Worm (Caenorhabditis elegans) whole organism, L1 larva: ENCODE measurements around the gene T27F7.12.
A peak's percentile ranks its signal among the peaks of the same experiment; 100 is the strongest.

Source experiments
- C04F5.9 ChIP-seq: sonication (generic microtip); optimal IDR thresholded peaks from 2 replicates; lab custom pipeline; 2016; ENCODE audit warnings: missing genetic modification characterization, missing compliant biosample characterization
- C34B4.2 ChIP-seq: sonication (generic microtip); optimal IDR thresholded peaks from 2 replicates; lab custom pipeline; 2017; ENCODE audit warnings: mild to moderate bottlenecking, missing genetic modification characterization, missing compliant biosample characterization
- F16B12.6 ChIP-seq: fragments of 150-350 bp; optimal IDR thresholded peaks from 2 replicates; lab custom pipeline; 2014; ENCODE audit warnings: missing biosample characterization, missing genetic modification characterization
- aly-2 ChIP-seq: fragments of 150-350 bp; optimal IDR thresholded peaks from 2 replicates; lab custom pipeline; 2014; ENCODE audit warnings: missing biosample characterization, missing genetic modification characterization
- ama-1 ChIP-seq: fragments of 150-350 bp; optimal IDR thresholded peaks from 2 replicates; lab custom pipeline; 2014
- blmp-1 ChIP-seq: fragments of 150-350 bp; optimal IDR thresholded peaks from 2 replicates; lab custom pipeline; 2014; ENCODE audit warnings: missing biosample characterization, missing genetic modification characterization
- ceh-63 ChIP-seq: fragments of 200-800 bp; sonication (Bioruptor generic); optimal IDR thresholded peaks from 2 replicates; lab custom pipeline; 2018; ENCODE audit warnings: mild to moderate bottlenecking, missing genetic modification characterization, missing compliant biosample characterization
- ceh-8 ChIP-seq: fragments of 200-800 bp; sonication (Bioruptor generic); optimal IDR thresholded peaks from 2 replicates; lab custom pipeline; 2018; ENCODE audit warnings: mild to moderate bottlenecking, missing genetic modification characterization, moderate library complexity, missing compliant biosample characterization
- ceh-82 ChIP-seq, 3 experiments: fragments of 150-350 bp in 1 of 3; sonication (generic microtip) in 2 of 3; optimal IDR thresholded peaks; 2 replicates each; lab custom pipeline; 2014 to 2017; ENCODE audit warnings: missing biosample characterization in 3 of 3, missing genetic modification characterization in 3 of 3
- ceh-90 ChIP-seq: sonication (generic microtip); optimal IDR thresholded peaks from 2 replicates; lab custom pipeline; 2016; ENCODE audit warnings: missing genetic modification characterization, missing compliant biosample characterization
- dsc-1 ChIP-seq: sonication (generic microtip); optimal IDR thresholded peaks from 2 replicates; lab custom pipeline; 2016; ENCODE audit warnings: mild to moderate bottlenecking, missing genetic modification characterization, missing compliant biosample characterization
- efl-1 ChIP-seq, 4 experiments: fragments of 150-350 bp; optimal IDR thresholded peaks in 3 of 4; peaks in 1 of 4; 1 replicate in 1 of 4; 2 replicates in 3 of 4; lab custom pipeline; 2014; ENCODE audit warnings: missing biosample characterization in 2 of 4, missing genetic modification characterization in 2 of 4, missing genetic modification reagents in 2 of 4
- efl-3 ChIP-seq: fragments of 200-800 bp; sonication (Bioruptor generic); optimal IDR thresholded peaks from 2 replicates; lab custom pipeline; 2018; ENCODE audit warnings: mild to moderate bottlenecking, missing genetic modification characterization, missing compliant biosample characterization
- elt-2 ChIP-seq: sonication (generic microtip); optimal IDR thresholded peaks from 2 replicates; lab custom pipeline; 2016; ENCODE audit warnings: missing genetic modification characterization, mild to moderate bottlenecking, inconsistent platforms, missing compliant biosample characterization, missing genetic modification reagents
- fkh-4 ChIP-seq: sonication (generic microtip); optimal IDR thresholded peaks from 2 replicates; lab custom pipeline; 2016; ENCODE audit warnings: missing compliant biosample characterization, missing genetic modification characterization, borderline replicate concordance
- grh-1 ChIP-seq: fragments of 200-800 bp; sonication (Bioruptor generic); IDR thresholded peaks from 2 replicates; pipeline ENCODE4 v1.3.6; 2022; ENCODE audit warnings: missing genetic modification reagents, missing genetic modification characterization, missing compliant biosample characterization
- hpl-2 ChIP-seq: fragments of 150-350 bp; optimal IDR thresholded peaks from 2 replicates; lab custom pipeline; 2014; ENCODE audit warnings: missing biosample characterization, missing genetic modification reagents, missing genetic modification characterization
- irx-1 ChIP-seq: sonication (generic microtip); optimal IDR thresholded peaks from 2 replicates; lab custom pipeline; 2016; ENCODE audit warnings: missing genetic modification characterization, missing compliant biosample characterization
- isw-1 ChIP-seq: fragments of 200-800 bp; sonication (Bioruptor generic); IDR thresholded peaks from 2 replicates; pipeline ENCODE4 v1.3.6; 2022; ENCODE audit warnings: missing genetic modification characterization, missing compliant biosample characterization
- lin-13 ChIP-seq: fragments of 150-350 bp; optimal IDR thresholded peaks from 2 replicates; lab custom pipeline; 2014; ENCODE audit warnings: missing biosample characterization, missing genetic modification reagents, missing genetic modification characterization
- lin-35 ChIP-seq, 2 experiments: fragments of 150-350 bp; optimal IDR thresholded peaks; 2 replicates each; lab custom pipeline; 2014; ENCODE audit warnings: missing biosample characterization in 2 of 2, missing genetic modification characterization in 2 of 2, missing genetic modification reagents in 2 of 2
- lin-39 ChIP-seq: fragments of 150-350 bp; optimal IDR thresholded peaks from 2 replicates; lab custom pipeline; 2014; ENCODE audit warnings: missing biosample characterization, missing genetic modification reagents, missing genetic modification characterization
- lsy-2 ChIP-seq, 2 experiments: fragments of 150-350 bp; optimal IDR thresholded peaks; 2 replicates each; lab custom pipeline; 2014; ENCODE audit warnings: missing biosample characterization in 2 of 2, missing genetic modification characterization in 2 of 2
- mab-9 ChIP-seq: fragments of 200-800 bp; sonication (Bioruptor generic); IDR thresholded peaks from 2 replicates; pipeline ENCODE4 v1.3.6; 2022; ENCODE audit warnings: missing genetic modification reagents, missing genetic modification characterization, missing compliant biosample characterization
- nhr-11 ChIP-seq: fragments of 150-350 bp; optimal IDR thresholded peaks from 2 replicates; lab custom pipeline; 2014; ENCODE audit warnings: missing biosample characterization, missing genetic modification characterization
- nhr-12 ChIP-seq: sonication (generic microtip); optimal IDR thresholded peaks from 2 replicates; lab custom pipeline; 2017; ENCODE audit warnings: missing biosample characterization, missing genetic modification characterization
- nhr-19 ChIP-seq: fragments of 200-800 bp; sonication (Bioruptor generic); conservative IDR thresholded peaks from 2 replicates; pipeline ENCODE4 v1.3.6; 2022; ENCODE audit warnings: missing genetic modification characterization, missing compliant biosample characterization
- nhr-20 ChIP-seq: sonication (generic microtip); optimal IDR thresholded peaks from 2 replicates; lab custom pipeline; 2016; ENCODE audit warnings: mild to moderate bottlenecking, missing genetic modification characterization, missing compliant biosample characterization
- nhr-237 ChIP-seq: fragments of 150-350 bp; optimal IDR thresholded peaks from 2 replicates; lab custom pipeline; 2014; ENCODE audit warnings: missing biosample characterization, missing genetic modification characterization
- nhr-28 ChIP-seq: fragments of 150-350 bp; optimal IDR thresholded peaks from 2 replicates; lab custom pipeline; 2014; ENCODE audit warnings: missing biosample characterization, missing genetic modification characterization
- nhr-47 ChIP-seq: sonication (generic microtip); optimal IDR thresholded peaks from 2 replicates; lab custom pipeline; 2016; ENCODE audit warnings: mild to moderate bottlenecking, missing genetic modification characterization, moderate library complexity, missing compliant biosample characterization
- nhr-77 ChIP-seq: fragments of 150-350 bp; optimal IDR thresholded peaks from 2 replicates; lab custom pipeline; 2014; ENCODE audit warnings: missing biosample characterization, missing genetic modification characterization
- nhr-84 ChIP-seq: sonication (generic microtip); optimal IDR thresholded peaks from 2 replicates; lab custom pipeline; 2017; ENCODE audit warnings: missing biosample characterization, missing genetic modification characterization
- nhr-85 ChIP-seq: sonication (generic microtip); peaks from one replicate; lab custom pipeline; 2016; ENCODE audit warnings: missing genetic modification characterization, inconsistent platforms, missing compliant biosample characterization
- pag-3 ChIP-seq: sonication (generic microtip); optimal IDR thresholded peaks from 2 replicates; lab custom pipeline; 2017; ENCODE audit warnings: missing genetic modification characterization, mild to moderate bottlenecking, missing compliant biosample characterization, antibody characterized with exemption, borderline replicate concordance; ENCODE audit not compliant: insufficient read depth
- pqm-1 ChIP-seq: sonication (generic microtip); optimal IDR thresholded peaks from 3 replicates; lab custom pipeline; 2017; ENCODE audit warnings: missing biosample characterization, missing genetic modification characterization
- skn-1 ChIP-seq: fragments of 150-350 bp; optimal IDR thresholded peaks from 2 replicates; lab custom pipeline; 2014; ENCODE audit warnings: missing biosample characterization, missing genetic modification characterization
- snpc-4 ChIP-seq: fragments of 150-350 bp; optimal IDR thresholded peaks from 2 replicates; lab custom pipeline; 2014; ENCODE audit warnings: missing biosample characterization, missing genetic modification characterization
- snu-23 ChIP-seq: sonication (generic microtip); optimal IDR thresholded peaks from 2 replicates; lab custom pipeline; 2016; ENCODE audit warnings: missing genetic modification characterization, missing compliant biosample characterization
- sptf-1 ChIP-seq: fragments of 150-350 bp; optimal IDR thresholded peaks from 2 replicates; lab custom pipeline; 2014; ENCODE audit warnings: missing biosample characterization, missing genetic modification characterization
- sup-37 ChIP-seq: fragments of 200-800 bp; sonication (Bioruptor generic); optimal IDR thresholded peaks from 2 replicates; lab custom pipeline; 2018; ENCODE audit warnings: mild to moderate bottlenecking, missing genetic modification characterization, missing compliant biosample characterization
- swsn-7 ChIP-seq: sonication (generic microtip); optimal IDR thresholded peaks from 2 replicates; lab custom pipeline; 2016; ENCODE audit warnings: missing genetic modification characterization, missing compliant biosample characterization
- tbx-2 ChIP-seq: sonication (generic microtip); optimal IDR thresholded peaks from 2 replicates; lab custom pipeline; 2016; ENCODE audit warnings: missing genetic modification characterization, missing compliant biosample characterization
- tlp-1 ChIP-seq: fragments of 150-350 bp; optimal IDR thresholded peaks from 2 replicates; lab custom pipeline; 2014; ENCODE audit warnings: missing biosample characterization, missing genetic modification characterization
- unc-130 ChIP-seq: fragments of 150-350 bp; optimal IDR thresholded peaks from 2 replicates; lab custom pipeline; 2017; ENCODE audit warnings: missing biosample characterization, missing genetic modification characterization, inconsistent platforms
- unc-62 ChIP-seq: fragments of 150-350 bp; optimal IDR thresholded peaks from 2 replicates; lab custom pipeline; 2014; ENCODE audit warnings: missing biosample characterization, missing genetic modification reagents, missing genetic modification characterization
- unc-86 ChIP-seq: sonication (generic microtip); optimal IDR thresholded peaks from 2 replicates; lab custom pipeline; 2016; ENCODE audit warnings: missing genetic modification characterization, missing compliant biosample characterization
- unc-98 ChIP-seq: fragments of 200-800 bp; sonication (Bioruptor generic); IDR thresholded peaks from 2 replicates; pipeline ENCODE4 v1.3.6; 2022; ENCODE audit warnings: missing genetic modification characterization, missing compliant biosample characterization
- vab-15 ChIP-seq: sonication (generic microtip); optimal IDR thresholded peaks from 2 replicates; lab custom pipeline; 2017; ENCODE audit warnings: missing genotype, mild to moderate bottlenecking, missing genetic modification characterization, missing compliant biosample characterization
- zag-1 ChIP-seq: fragments of 150-350 bp; optimal IDR thresholded peaks from 2 replicates; lab custom pipeline; 2014; ENCODE audit warnings: missing biosample characterization, missing genetic modification characterization
- ztf-11 ChIP-seq, 2 experiments: sonication (generic microtip); optimal IDR thresholded peaks; 2 replicates each; lab custom pipeline; 2016 to 2017; ENCODE audit warnings: missing genetic modification characterization in 2 of 2, missing biosample characterization in 1 of 2, missing compliant biosample characterization in 1 of 2
- ztf-4 ChIP-seq: fragments of 150-350 bp; optimal IDR thresholded peaks from 2 replicates; lab custom pipeline; 2014; ENCODE audit warnings: missing biosample characterization, missing genetic modification characterization

The T27F7.12 gene

ce11 chrII:5018578-5018977 is 28.7 kb downstream of the T27F7.12 start:
- TF ChIP-seq lsy-2 (tag; optimal IDR thresholded peaks at IDR 0.05; lab: Kevin White, UChicago) (no peak), efl-1 (optimal IDR thresholded peaks at IDR 0.05; lab: Kevin White, UChicago) (no peak), efl-1 (GFP tag; optimal IDR thresholded peaks at IDR 0.05 in 1 of 2; lab: Kevin White, UChicago) (peak in 1 of 2 experiments; percentile 88)

- no peak for TF ChIP-seq nhr-77 (tag; lab: Kevin White, UChicago)
- TF ChIP-seq ceh-8 (GFP tag; lab: Kevin White, UChicago), result no peak
- TF ChIP-seq swsn-7 (tag; lab: Kevin White, UChicago), result no peak
- TF ChIP-seq blmp-1, result peak; percentile 24
- peak; percentile 89 for TF ChIP-seq nhr-85
- TF ChIP-seq snu-23, result peak; percentile 53
- peak; percentile 96 for TF ChIP-seq elt-2 (tag; lab: Kevin White, UChicago)
- no peak for TF ChIP-seq unc-98
- no peak for TF ChIP-seq dsc-1 (tag; lab: Kevin White, UChicago)
- TF ChIP-seq lin-35 (GFP tag; optimal IDR thresholded peaks at IDR 0.05; lab: Kevin White, UChicago), result no peak
- TF ChIP-seq nhr-19 (GFP tag; lab: Robert Waterston, UW), result no peak
- TF ChIP-seq pag-3 (tag; lab: Kevin White, UChicago), result no peak
- TF ChIP-seq sup-37 (GFP tag; lab: Kevin White, UChicago), result no peak
- TF ChIP-seq unc-130 (tag; lab: Kevin White, UChicago), result no peak
- TF ChIP-seq F16B12.6, result no peak
- no peak for TF ChIP-seq ceh-63 (GFP tag; lab: Kevin White, UChicago)
- no peak for TF ChIP-seq ztf-11 (tag; optimal IDR thresholded peaks at IDR 0.05; lab: Kevin White, UChicago)
- no peak for TF ChIP-seq lin-39 (tag; lab: Kevin White, UChicago)
- TF ChIP-seq mab-9 (GFP tag; lab: Robert Waterston, UW), result no peak
- no peak for TF ChIP-seq tbx-2
- TF ChIP-seq grh-1 (GFP tag; lab: Robert Waterston, UW), result no peak
- TF ChIP-seq vab-15 (tag; lab: Kevin White, UChicago), result no peak
- TF ChIP-seq nhr-28 (tag; lab: Kevin White, UChicago), result no peak
- TF ChIP-seq efl-3 (GFP tag; lab: Kevin White, UChicago), result no peak
- TF ChIP-seq ceh-90 (tag; lab: Kevin White, UChicago), result no peak
- no peak for TF ChIP-seq hpl-2 (GFP tag; lab: Kevin White, UChicago)
- no peak for TF ChIP-seq nhr-237 (tag; lab: Kevin White, UChicago)
- no peak for TF ChIP-seq sptf-1
- no peak for TF ChIP-seq skn-1 (tag; lab: Kevin White, UChicago)
- no peak for TF ChIP-seq unc-86 (tag; lab: Kevin White, UChicago)
- TF ChIP-seq nhr-20, result peak; percentile 57
- TF ChIP-seq ztf-4, result no peak
- TF ChIP-seq zag-1 (tag; lab: Kevin White, UChicago), result no peak
- TF ChIP-seq aly-2 (tag; lab: Kevin White, UChicago), result no peak
- no peak for TF ChIP-seq nhr-12 (tag; lab: Kevin White, UChicago)
- TF ChIP-seq C34B4.2, result no peak
- TF ChIP-seq ceh-82 (tag; optimal IDR thresholded peaks at IDR 0.05; lab: Kevin White, UChicago), result no peak
- no peak for TF ChIP-seq C04F5.9
- TF ChIP-seq lin-13 (GFP tag; lab: Kevin White, UChicago), result no peak
- TF ChIP-seq nhr-84, result no peak
- no peak for TF ChIP-seq tlp-1 (tag; lab: Kevin White, UChicago)
- TF ChIP-seq irx-1 (tag; lab: Kevin White, UChicago), result no peak
- TF ChIP-seq nhr-47 (tag; lab: Kevin White, UChicago), result no peak
- no peak for TF ChIP-seq isw-1 (GFP tag; lab: Robert Waterston, UW)
- no peak for TF ChIP-seq unc-62 (GFP tag; lab: Kevin White, UChicago)
- no peak for TF ChIP-seq nhr-11
- TF ChIP-seq pqm-1, result peak; percentile 20
- no peak for TF ChIP-seq ama-1
- TF ChIP-seq snpc-4 (tag; lab: Kevin White, UChicago), result no peak
- no peak for TF ChIP-seq fkh-4 (tag; lab: Kevin White, UChicago)
Observed at ce11 chrII:5019389-5020108, 29.6 kb downstream of the T27F7.12 start.
